Fruit fly (Drosophila melanogaster) whole organism, embryonic: ENCODE measurements around the gene Ero1L.

ENCODE experiments used
- Atf6 ChIP-seq: fragments of 200-800 bp; sonication (Bioruptor generic); IDR thresholded peaks from 2 replicates; pipeline ENCODE4 v1.3.6; 2022; ENCODE audit warnings: missing biosample characterization, missing genetic modification characterization
- BEAF-32 ChIP-seq: fragments of 200-800 bp; sonication (Bioruptor generic); optimal IDR thresholded peaks from 3 replicates; lab custom pipeline; 2017; ENCODE audit warnings: missing biosample characterization, missing genetic modification characterization, mild to moderate bottlenecking, moderate library complexity, missing genetic modification reagents
- CG10366 ChIP-seq: fragments of 200-800 bp; sonication (Bioruptor generic); IDR thresholded peaks from 2 replicates; pipeline ENCODE4 v1.3.6; 2022; ENCODE audit warnings: missing biosample characterization, missing genetic modification characterization
- CG11723 ChIP-seq: fragments of 200-800 bp; sonication (Bioruptor generic); optimal IDR thresholded peaks from 2 replicates; lab custom pipeline; 2017; ENCODE audit warnings: missing biosample characterization, mild to moderate bottlenecking, missing genetic modification characterization
- CG12104 ChIP-seq: fragments of 200-800 bp; sonication (Bioruptor generic); optimal IDR thresholded peaks from 3 replicates; lab custom pipeline; 2016; ENCODE audit warnings: missing biosample characterization, missing genetic modification characterization
- CG13424 ChIP-seq: fragments of 200-800 bp; sonication (Bioruptor generic); optimal IDR thresholded peaks from 2 replicates; lab custom pipeline; 2019; ENCODE audit warnings: missing biosample characterization, mild to moderate bottlenecking, missing genetic modification characterization, moderate library complexity
- CG14014 ChIP-seq: fragments of 200-800 bp; sonication (Bioruptor generic); IDR thresholded peaks from 2 replicates; pipeline ENCODE4 v1.3.6; 2022; ENCODE audit warnings: missing biosample characterization, missing genetic modification characterization
- CG15514 ChIP-seq: fragments of 200-800 bp; sonication (Bioruptor generic); optimal IDR thresholded peaks from 3 replicates; lab custom pipeline; 2017; ENCODE audit warnings: missing biosample characterization, missing genetic modification characterization, mild to moderate bottlenecking, moderate library complexity, missing genetic modification reagents
- CG1792 ChIP-seq: fragments of 200-800 bp; sonication (Bioruptor generic); optimal IDR thresholded peaks from 2 replicates; lab custom pipeline; 2016; ENCODE audit warnings: missing biosample characterization, missing genetic modification characterization
- CG18011 ChIP-seq: fragments of 200-800 bp; sonication (Bioruptor generic); optimal IDR thresholded peaks from 2 replicates; lab custom pipeline; 2017; ENCODE audit warnings: missing biosample characterization, missing genetic modification characterization, mild to moderate bottlenecking, moderate library complexity, missing genotype
- CG32767 ChIP-seq: fragments of 200-800 bp; sonication (Bioruptor generic); IDR thresholded peaks from 2 replicates; pipeline ENCODE4 v1.3.6; 2022; ENCODE audit warnings: missing biosample characterization, missing genetic modification characterization
- CG34422 ChIP-seq: fragments of 200-800 bp; sonication (Bioruptor generic); IDR thresholded peaks from 3 replicates; pipeline ENCODE4 v1.3.6; 2022; ENCODE audit warnings: missing biosample characterization, missing genetic modification characterization
- CG4360 ChIP-seq: fragments of 200-800 bp; sonication (Bioruptor generic); IDR thresholded peaks from 2 replicates; pipeline ENCODE4 v1.3.6; 2022; ENCODE audit warnings: missing biosample characterization, missing genetic modification characterization
- CG7556 ChIP-seq: fragments of 200-800 bp; sonication (Bioruptor generic); optimal IDR thresholded peaks from 2 replicates; lab custom pipeline; 2017; ENCODE audit warnings: missing biosample characterization, mild to moderate bottlenecking, missing genetic modification characterization
- CG7928 ChIP-seq: fragments of 200-800 bp; sonication (Bioruptor generic); optimal IDR thresholded peaks from 2 replicates; lab custom pipeline; 2017; ENCODE audit warnings: missing biosample characterization, mild to moderate bottlenecking, missing genetic modification characterization
- CG8944 ChIP-seq: fragments of 200-800 bp; sonication (Bioruptor generic); optimal IDR thresholded peaks from 3 replicates; lab custom pipeline; 2016; ENCODE audit warnings: missing biosample characterization, missing genetic modification characterization
- CTCF ChIP-seq: fragments of 200-800 bp; sonication (Bioruptor generic); optimal IDR thresholded peaks from 2 replicates; lab custom pipeline; 2017; ENCODE audit warnings: missing biosample characterization, mild to moderate bottlenecking, missing genetic modification characterization, moderate library complexity
- E2f2 ChIP-seq: fragments of 200-800 bp; sonication (Bioruptor generic); IDR thresholded peaks from 2 replicates; pipeline ENCODE4 v1.3.6; 2022; ENCODE audit warnings: missing biosample characterization, missing genetic modification characterization
- HmgZ ChIP-seq: fragments of 200-800 bp; sonication (Bioruptor generic); optimal IDR thresholded peaks from 2 replicates; lab custom pipeline; 2018; ENCODE audit warnings: missing biosample characterization, mild to moderate bottlenecking, missing genetic modification characterization
- Jarid2 ChIP-seq: fragments of 200-800 bp; sonication (Bioruptor generic); optimal IDR thresholded peaks from 3 replicates; lab custom pipeline; 2017; ENCODE audit warnings: mild to moderate bottlenecking, missing biosample characterization, missing genetic modification reagents, missing genetic modification characterization
- NC2α ChIP-seq: fragments of 200-800 bp; sonication (Bioruptor generic); optimal IDR thresholded peaks from 2 replicates; lab custom pipeline; 2016; ENCODE audit warnings: missing biosample characterization, missing genetic modification characterization
- PHDP ChIP-seq: fragments of 200-800 bp; sonication (Bioruptor generic); optimal IDR thresholded peaks from 3 replicates; lab custom pipeline; 2018; ENCODE audit warnings: missing biosample characterization, mild to moderate bottlenecking, missing genetic modification characterization, moderate library complexity
- Rx ChIP-seq: fragments of 200-800 bp; sonication (Bioruptor generic); IDR thresholded peaks from 2 replicates; pipeline ENCODE4 v1.3.6; 2022; ENCODE audit warnings: missing biosample characterization, missing genetic modification characterization
- Sry-δ ChIP-seq: fragments of 200-800 bp; sonication (Bioruptor generic); optimal IDR thresholded peaks from 2 replicates; lab custom pipeline; 2016; ENCODE audit warnings: missing biosample characterization, missing genetic modification characterization
- bcd ChIP-seq: fragments of 200-800 bp; sonication (Bioruptor generic); optimal IDR thresholded peaks from 2 replicates; lab custom pipeline; 2017; ENCODE audit warnings: missing biosample characterization, mild to moderate bottlenecking, missing genetic modification characterization
- ci ChIP-seq: fragments of 200-800 bp; sonication (Bioruptor generic); IDR thresholded peaks from 3 replicates; pipeline ENCODE4 v1.3.6; 2022; ENCODE audit warnings: missing biosample characterization, missing genetic modification characterization
- crol ChIP-seq: fragments of 200-800 bp; sonication (Bioruptor generic); IDR thresholded peaks from 2 replicates; pipeline ENCODE4 v1.3.6; 2022; ENCODE audit warnings: missing biosample characterization, missing genetic modification characterization
- dmrt99B ChIP-seq: fragments of 200-800 bp; sonication (Bioruptor generic); optimal IDR thresholded peaks from 2 replicates; lab custom pipeline; 2018; ENCODE audit warnings: missing biosample characterization, mild to moderate bottlenecking, missing genetic modification characterization, moderate library complexity
- ems ChIP-seq: fragments of 200-800 bp; sonication (Bioruptor generic); optimal IDR thresholded peaks from 3 replicates; lab custom pipeline; 2016; ENCODE audit warnings: missing biosample characterization, missing genetic modification characterization
- gfzf ChIP-seq: fragments of 200-800 bp; sonication (Bioruptor generic); optimal IDR thresholded peaks from 2 replicates; lab custom pipeline; 2016; ENCODE audit warnings: missing biosample characterization, mild to moderate bottlenecking, missing genetic modification characterization, moderate library complexity
- grn ChIP-seq: fragments of 200-800 bp; sonication (Bioruptor generic); optimal IDR thresholded peaks from 3 replicates; lab custom pipeline; 2017; ENCODE audit warnings: missing biosample characterization, missing genetic modification characterization
- insv ChIP-seq, 2 experiments: fragments of 200-800 bp; sonication (Bioruptor generic); optimal IDR thresholded peaks; 3 replicates each; lab custom pipeline; 2016 to 2018; ENCODE audit warnings: missing biosample characterization in 2 of 2, missing genetic modification characterization in 2 of 2
- jigr1 ChIP-seq: fragments of 200-800 bp; sonication (Bioruptor generic); IDR thresholded peaks from 3 replicates; pipeline ENCODE4 v1.3.6; 2022; ENCODE audit warnings: missing biosample characterization, missing genetic modification characterization
- kay ChIP-seq: fragments of 200-800 bp; sonication (Bioruptor generic); optimal IDR thresholded peaks from 2 replicates; lab custom pipeline; 2016; ENCODE audit warnings: missing biosample characterization, missing genetic modification characterization
- lola ChIP-seq, 3 experiments: fragments of >200 bp in 2 of 3; fragments of 200-800 bp in 1 of 3; sonication (Bioruptor generic) in 1 of 3; optimal IDR thresholded peaks; 2 replicates each; lab custom pipeline; 2017 to 2019; ENCODE audit warnings: missing biosample characterization in 3 of 3, missing genetic modification characterization in 3 of 3, mild to moderate bottlenecking in 1 of 3, moderate library complexity in 1 of 3
- maf-S ChIP-seq: fragments of 200-800 bp; sonication (Bioruptor generic); optimal IDR thresholded peaks from 2 replicates; lab custom pipeline; 2016; ENCODE audit warnings: missing biosample characterization, missing genetic modification characterization
- mam ChIP-seq: fragments of 200-800 bp; sonication (Bioruptor generic); optimal IDR thresholded peaks from 3 replicates; lab custom pipeline; 2016; ENCODE audit warnings: missing biosample characterization, missing genetic modification characterization
- mld ChIP-seq: fragments of 200-800 bp; sonication (Bioruptor generic); IDR thresholded peaks from 3 replicates; pipeline ENCODE4 v1.3.6; 2022; ENCODE audit warnings: missing biosample characterization, missing genetic modification characterization; ENCODE audit not compliant: partially characterized antibody
- onecut ChIP-seq: fragments of 200-800 bp; sonication (Bioruptor generic); IDR thresholded peaks from 2 replicates; pipeline ENCODE4 v1.3.6; 2022; ENCODE audit warnings: missing biosample characterization, missing genetic modification characterization
- org-1 ChIP-seq: fragments of 200-800 bp; sonication (Bioruptor generic); optimal IDR thresholded peaks from 2 replicates; lab custom pipeline; 2017; ENCODE audit warnings: missing biosample characterization, missing genetic modification characterization
- otp ChIP-seq: fragments of 200-800 bp; sonication (Bioruptor generic); IDR thresholded peaks from 3 replicates; pipeline ENCODE4, ENCODE4 v1.3.6; 2022; ENCODE audit warnings: missing biosample characterization, missing genetic modification characterization
- pan ChIP-seq, 4 experiments: fragments of >200 bp in 3 of 4; fragments of 200-800 bp in 1 of 4; sonication (Bioruptor generic) in 1 of 4; optimal IDR thresholded peaks in 3 of 4; IDR thresholded peaks in 1 of 4; 2 replicates each; pipeline versions ENCODE4 v1.3.6 to Lab custom; 2017 to 2022; ENCODE audit warnings: missing biosample characterization in 2 of 4, missing genetic modification characterization in 2 of 4, mixed read lengths in 1 of 4
- pho ChIP-seq: fragments of 200-800 bp; sonication (Bioruptor generic); optimal IDR thresholded peaks from 2 replicates; lab custom pipeline; 2016; ENCODE audit warnings: missing biosample characterization, missing genetic modification characterization
- pita ChIP-seq: fragments of 200-800 bp; sonication (Bioruptor generic); optimal IDR thresholded peaks from 2 replicates; lab custom pipeline; 2017; ENCODE audit warnings: missing biosample characterization, mild to moderate bottlenecking, missing genetic modification characterization
- pzg ChIP-seq: fragments of 200-800 bp; sonication (Bioruptor generic); optimal IDR thresholded peaks from 3 replicates; lab custom pipeline; 2018; ENCODE audit warnings: missing biosample characterization, mild to moderate bottlenecking, missing genetic modification characterization, moderate library complexity
- repo ChIP-seq: fragments of 200-800 bp; sonication (Bioruptor generic); optimal IDR thresholded peaks from 2 replicates; lab custom pipeline; 2016; ENCODE audit warnings: missing biosample characterization, missing genetic modification characterization
- slbo ChIP-seq: fragments of 200-800 bp; sonication (Bioruptor generic); IDR thresholded peaks from 2 replicates; pipeline ENCODE4 v1.3.6; 2022; ENCODE audit warnings: missing biosample characterization, missing genetic modification characterization
- ttk ChIP-seq: fragments of 200-800 bp; sonication (Bioruptor generic); IDR thresholded peaks from 2 replicates; pipeline ENCODE4 v2.1.2; 2022; ENCODE audit warnings: missing biosample characterization, missing genetic modification characterization
- zfh2 ChIP-seq: fragments of 200-800 bp; sonication (Bioruptor generic); optimal IDR thresholded peaks from 2 replicates; lab custom pipeline; 2016; ENCODE audit warnings: missing biosample characterization, missing genetic modification characterization

Ero1L gene

dm6 chr3L:4193730-4194649, 23.8 kb downstream of the Ero1L start, which contains the start of gene CG43367 (continued):
- no peak for TF ChIP-seq CG4360 (GFP tag; lab: Robert Waterston, UW)
- TF ChIP-seq HmgZ (tag; lab: Kevin White, UChicago), result peak; percentile 45
- TF ChIP-seq Rx (GFP tag; lab: Robert Waterston, UW), result no peak
- TF ChIP-seq org-1 (GFP tag; lab: Kevin White, UChicago), result no peak
- TF ChIP-seq maf-S (GFP tag; lab: Kevin White, UChicago), result no peak
- peak; percentile 90 for TF ChIP-seq crol (GFP tag; lab: Robert Waterston, UW)
- TF ChIP-seq CG13424 (tag; lab: Kevin White, UChicago), result no peak
- TF ChIP-seq ci (GFP tag; lab: Robert Waterston, UW), result 0 out of 3 replicates have a peak, but pooled peaks have one; percentile 37
- TF ChIP-seq zfh2 (GFP tag; lab: Kevin White, UChicago), result no peak
- no peak for TF ChIP-seq mld (GFP tag; lab: Robert Waterston, UW)
- TF ChIP-seq CG8944 (GFP tag; lab: Kevin White, UChicago), result no peak
- TF ChIP-seq ems (GFP tag; lab: Kevin White, UChicago), result no peak
- TF ChIP-seq pho (GFP tag; lab: Kevin White, UChicago), result no peak
- TF ChIP-seq mam (GFP tag; lab: Kevin White, UChicago), result no peak
- no peak; the same call in 1 of the 2 replicates for TF ChIP-seq CG14014
- TF ChIP-seq ttk, result no peak
- no peak for TF ChIP-seq CG18011
- peak; percentile 29 for TF ChIP-seq CG15514 (GFP tag; lab: Kevin White, UChicago)
- no peak for TF ChIP-seq jigr1 (GFP tag; lab: Robert Waterston, UW)
- TF ChIP-seq onecut, result no peak
- TF ChIP-seq CG7556 (GFP tag; lab: Kevin White, UChicago), result no peak
- no peak for TF ChIP-seq CG32767 (GFP tag; lab: Robert Waterston, UW)
- peak; percentile 41; the same call in 1 of the 2 replicates for TF ChIP-seq slbo
- no peak for TF ChIP-seq NC2α (GFP tag; lab: Kevin White, UChicago)
- no peak for TF ChIP-seq bcd
- no peak for TF ChIP-seq BEAF-32 (GFP tag; lab: Kevin White, UChicago)
- TF ChIP-seq pzg (GFP tag; lab: Kevin White, UChicago), result peak; percentile 82
- no peak for TF ChIP-seq pan (optimal IDR thresholded peaks at IDR 0.05; lab: Kevin White, UChicago)
- TF ChIP-seq pan (GFP tag; optimal IDR thresholded peaks at IDR 0.05 in 1 of 2, IDR thresholded peaks at IDR 0.05 in 1 of 2), result no peak
- peak; percentile 2 for TF ChIP-seq CTCF (GFP tag; lab: Kevin White, UChicago)
- TF ChIP-seq otp (GFP tag; lab: Robert Waterston, UW), result 0 out of 3 replicates have a peak, but pooled peaks have one; percentile 25
- TF ChIP-seq CG12104 (GFP tag; lab: Kevin White, UChicago), result no peak
- TF ChIP-seq CG10366 (GFP tag; lab: Robert Waterston, UW), result no peak
- TF ChIP-seq PHDP (tag; lab: Kevin White, UChicago), result no peak
- TF ChIP-seq kay (GFP tag; lab: Kevin White, UChicago), result peak; percentile 26
- TF ChIP-seq Jarid2 (GFP tag; lab: Kevin White, UChicago), result no peak
- peak in 1 of 2 experiments; percentile 47 for TF ChIP-seq insv (GFP tag; optimal IDR thresholded peaks at IDR 0.05; lab: Kevin White, UChicago)
- 0 out of 2 replicates have a peak, but pooled peaks have one; percentile 22 for TF ChIP-seq Atf6 (GFP tag; lab: Robert Waterston, UW)
- no peak for TF ChIP-seq CG1792 (GFP tag; lab: Kevin White, UChicago)
- no peak for TF ChIP-seq dmrt99B (tag; lab: Kevin White, UChicago)
- TF ChIP-seq lola (GFP tag; optimal IDR thresholded peaks at IDR 0.05; lab: Kevin White, UChicago), result no peak
- no peak for TF ChIP-seq repo
- peak; percentile 47 for TF ChIP-seq gfzf (GFP tag; lab: Kevin White, UChicago)
- peak; percentile 29; the same call in 1 of the 3 replicates for TF ChIP-seq CG34422 (GFP tag; lab: Robert Waterston, UW)
- no peak for TF ChIP-seq grn (GFP tag; lab: Kevin White, UChicago)
- TF ChIP-seq CG7928 (GFP tag; lab: Kevin White, UChicago), result no peak
- no peak for TF ChIP-seq CG11723 (GFP tag; lab: Kevin White, UChicago)
- TF ChIP-seq Sry-δ (GFP tag; lab: Kevin White, UChicago), result no peak
- no peak for TF ChIP-seq pita
- peak; percentile 97 for TF ChIP-seq E2f2 (GFP tag; lab: Robert Waterston, UW)
